Worm (Caenorhabditis elegans): ENCODE data around the gene snb-1.

- TF ChIP-seq ama-1 (optimal IDR thresholded peaks at IDR 0.05), result no peak
- TF ChIP-seq unc-3 (GFP tag; conservative IDR thresholded peaks at IDR 0.05), result no peak
- TF ChIP-seq unc-3 (tag; optimal IDR thresholded peaks at IDR 0.05), result no peak
- no peak for TF ChIP-seq ets-4 (tag; optimal IDR thresholded peaks at IDR 0.05)
- no peak for TF ChIP-seq rnt-1 (tag; optimal IDR thresholded peaks at IDR 0.05)
- no peak for TF ChIP-seq pha-4 (tag; optimal IDR thresholded peaks at IDR 0.05)
- TF ChIP-seq F13H6.1 (tag; optimal IDR thresholded peaks at IDR 0.05), result no peak
- no peak for TF ChIP-seq che-1 (tag; optimal IDR thresholded peaks at IDR 0.05)
Measured at ce11 chrV:6699021-6699420, 42.7 kb upstream of the snb-1 start.
